Worm (Caenorhabditis elegans) whole organism, early embryonic: ENCODE results near the gene C38C10.3.

Experiments used
- B0310.2 ChIP-seq: sonication (generic microtip); optimal IDR thresholded peaks from 2 replicates; lab custom pipeline; 2016; ENCODE audit warnings: mild to moderate bottlenecking, missing genetic modification characterization, missing compliant biosample characterization
- F13C5.2 ChIP-seq: sonication (generic microtip); optimal IDR thresholded peaks from 2 replicates; lab custom pipeline; 2017; ENCODE audit warnings: mild to moderate bottlenecking, missing genetic modification characterization, inconsistent platforms, missing compliant biosample characterization
- aly-1 ChIP-seq: sonication (generic microtip); optimal IDR thresholded peaks from 2 replicates; lab custom pipeline; 2016; ENCODE audit warnings: missing genetic modification characterization, missing compliant biosample characterization
- ama-1 ChIP-seq: fragments of 150-350 bp; optimal IDR thresholded peaks from 2 replicates; lab custom pipeline; 2014
- ceh-13 ChIP-seq: fragments of 200-800 bp; sonication (Bioruptor generic); optimal IDR thresholded peaks from 2 replicates; lab custom pipeline; 2018; ENCODE audit warnings: mild to moderate bottlenecking, missing genetic modification characterization, missing compliant biosample characterization
- ets-7 ChIP-seq: sonication (generic microtip); optimal IDR thresholded peaks from 2 replicates; lab custom pipeline; 2016; ENCODE audit warnings: missing genotype, missing genetic modification characterization, missing compliant biosample characterization
- hmbx-1 ChIP-seq: sonication (generic microtip); optimal IDR thresholded peaks from 2 replicates; lab custom pipeline; 2016; ENCODE audit warnings: mild to moderate bottlenecking, missing genetic modification characterization, missing compliant biosample characterization
- hmg-4 ChIP-seq: fragments of 200-800 bp; sonication (Bioruptor generic); optimal IDR thresholded peaks from 2 replicates; lab custom pipeline; 2018; ENCODE audit warnings: mild to moderate bottlenecking, missing genetic modification characterization, missing compliant biosample characterization
- pes-1 ChIP-seq: fragments of 200-800 bp; sonication (Bioruptor generic); IDR thresholded peaks from 2 replicates; pipeline ENCODE4 v1.3.6; 2022; ENCODE audit warnings: missing genetic modification reagents, missing genetic modification characterization, missing compliant biosample characterization
- scrt-1 ChIP-seq: fragments of 200-800 bp; sonication (Bioruptor generic); IDR thresholded peaks from 2 replicates; pipeline ENCODE4 v1.3.6; 2022; ENCODE audit warnings: missing genetic modification characterization, missing compliant biosample characterization
- sea-1 ChIP-seq: fragments of 200-800 bp; sonication (Bioruptor generic); conservative IDR thresholded peaks from 2 replicates; pipeline ENCODE4 v1.3.6; 2022; ENCODE audit warnings: missing genetic modification characterization, missing compliant biosample characterization
- tbx-37 ChIP-seq: fragments of 200-800 bp; sonication (Bioruptor generic); conservative IDR thresholded peaks from 2 replicates; pipeline ENCODE4 v1.3.6; 2022; ENCODE audit warnings: missing genetic modification reagents, missing genetic modification characterization, missing compliant biosample characterization

DNA sequence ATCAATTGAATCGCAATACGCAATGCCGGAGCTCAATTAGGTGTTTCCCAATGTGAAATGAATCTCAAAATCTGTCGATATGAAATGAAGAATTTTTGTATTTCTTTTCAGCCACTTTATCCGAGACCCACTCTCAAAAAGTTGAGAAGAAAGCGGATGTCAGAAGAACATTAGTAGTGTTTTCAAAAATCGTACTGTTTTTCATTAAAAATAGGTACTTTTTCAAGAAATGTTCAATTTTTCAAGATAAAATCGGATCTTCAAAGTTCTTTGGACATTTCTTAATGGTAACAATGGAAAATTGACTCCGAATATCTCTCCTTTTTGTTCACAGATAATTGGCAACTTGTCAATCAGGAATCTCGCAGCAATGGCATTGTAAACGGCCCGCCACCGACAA, 24.2 kb downstream of the C38C10.3 start, which contains the start of gene flp-25:
- TF ChIP-seq ets-7 (tag; lab: Kevin White, UChicago) (no peak), aly-1 (tag; lab: Kevin White, UChicago) (no peak), pes-1 (GFP tag; lab: Robert Waterston, UW) (no peak), ama-1 (lab: Kevin White, UChicago) (no peak), ceh-13 (GFP tag; lab: Kevin White, UChicago) (no peak), hmg-4 (GFP tag; lab: Kevin White, UChicago) (no peak), F13C5.2 (tag; lab: Kevin White, UChicago) (no peak), hmbx-1 (tag; lab: Kevin White, UChicago) (no peak), scrt-1 (GFP tag; lab: Robert Waterston, UW) (no peak), tbx-37 (GFP tag; lab: Robert Waterston, UW) (no peak), B0310.2 (tag; lab: Kevin White, UChicago) (no peak), sea-1 (GFP tag; lab: Robert Waterston, UW) (no peak)
